Worm (Caenorhabditis elegans): Measurements from ENCODE around the gene H38K22.7.

Gene H38K22.7

DNA sequence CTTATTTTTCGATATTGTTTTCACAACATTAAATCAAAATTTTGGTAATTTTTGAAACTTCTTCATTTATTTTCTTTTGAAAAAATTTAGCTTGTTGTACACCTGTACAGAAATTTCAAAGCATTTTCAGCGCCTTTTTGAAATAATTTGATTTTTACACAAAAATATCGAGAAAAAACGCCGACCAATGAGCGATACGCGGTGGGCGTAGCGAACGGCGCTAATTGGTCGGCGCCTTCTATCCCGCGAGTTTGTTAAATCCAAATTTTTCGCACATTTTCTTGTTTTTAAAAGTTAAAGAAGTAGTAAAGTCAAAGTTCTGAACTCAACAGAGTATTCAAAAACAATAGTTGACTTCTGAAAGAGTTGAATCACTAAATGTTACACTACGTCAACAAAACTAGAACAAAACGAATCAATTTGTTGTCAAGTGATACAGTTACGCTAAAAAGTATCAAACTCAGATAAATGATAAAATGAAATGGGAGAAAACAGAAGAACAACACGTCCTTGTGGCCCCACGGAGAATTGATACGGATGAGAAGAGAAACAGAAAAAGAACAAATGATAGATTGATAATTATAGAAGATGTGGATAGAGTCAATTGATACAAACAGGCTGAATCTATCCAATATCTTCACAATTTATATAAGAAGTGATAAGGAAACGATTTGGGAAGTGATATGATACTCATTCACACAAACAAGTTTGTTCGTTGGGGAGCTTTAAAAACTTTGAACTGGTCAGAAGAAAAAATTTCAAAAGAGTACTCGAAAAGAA is 6.9 kb downstream of the H38K22.7 start:
- TF ChIP-seq him-1 (tag; optimal IDR thresholded peaks at IDR 0.05) (no peak), dao-5 (tag; optimal IDR thresholded peaks at IDR 0.05) (no peak), W03F9.2 (tag; optimal IDR thresholded peaks at IDR 0.05) (no peak)

- TF ChIP-seq dao-5 (tag; optimal IDR thresholded peaks at IDR 0.05), result no peak
- no peak for TF ChIP-seq him-1 (tag; optimal IDR thresholded peaks at IDR 0.05)
- TF ChIP-seq W03F9.2 (tag; optimal IDR thresholded peaks at IDR 0.05), result no peak
Observed at ce11 chrIII:4330984-4331383, 9.5 kb downstream of the H38K22.7 start, which contains the start of gene gly-6. Gene gly-6 (minus strand): TSS chrIII:4331228.

- peak; percentile 67 for TF ChIP-seq W03F9.2 (tag; optimal IDR thresholded peaks at IDR 0.05)
- no peak for TF ChIP-seq him-1 (tag; optimal IDR thresholded peaks at IDR 0.05)
- TF ChIP-seq dao-5 (tag; optimal IDR thresholded peaks at IDR 0.05), result no peak
Observed at ce11 chrIII:4332543-4333042, 11.1 kb downstream of the H38K22.7 start, which contains the start of gene cdk-12. Gene cdk-12 (plus strand): TSS chrIII:4332992.

ce11 chrIII:4335614-4336013 is 14.1 kb downstream of the H38K22.7 start:
- TF ChIP-seq dao-5 (tag; optimal IDR thresholded peaks at IDR 0.05) (no peak), W03F9.2 (tag; optimal IDR thresholded peaks at IDR 0.05) (peak; percentile 27), him-1 (tag; optimal IDR thresholded peaks at IDR 0.05) (no peak)

ce11 chrIII:4343070-4343469 is 21.6 kb downstream of the H38K22.7 start, which contains the start of the genes B0285.3 and lcmt-1:
Gene B0285.3 (minus strand): TSS chrIII:4343336.
Gene lcmt-1 (plus strand): TSS chrIII:4343446.
- peak; percentile 55 for TF ChIP-seq W03F9.2 (tag; optimal IDR thresholded peaks at IDR 0.05)
- TF ChIP-seq him-1 (tag; optimal IDR thresholded peaks at IDR 0.05), result no peak
- TF ChIP-seq dao-5 (tag; optimal IDR thresholded peaks at IDR 0.05), result no peak

- no peak for TF ChIP-seq him-1 (tag; optimal IDR thresholded peaks at IDR 0.05)
- no peak for TF ChIP-seq W03F9.2 (tag; optimal IDR thresholded peaks at IDR 0.05)
- TF ChIP-seq dao-5 (tag; optimal IDR thresholded peaks at IDR 0.05), result no peak
Observed at ce11 chrIII:4345034-4345433, 23.5 kb downstream of the H38K22.7 start, which contains the start of gene hse-5. Gene hse-5 (plus strand): TSS chrIII:4345334.

DNA sequence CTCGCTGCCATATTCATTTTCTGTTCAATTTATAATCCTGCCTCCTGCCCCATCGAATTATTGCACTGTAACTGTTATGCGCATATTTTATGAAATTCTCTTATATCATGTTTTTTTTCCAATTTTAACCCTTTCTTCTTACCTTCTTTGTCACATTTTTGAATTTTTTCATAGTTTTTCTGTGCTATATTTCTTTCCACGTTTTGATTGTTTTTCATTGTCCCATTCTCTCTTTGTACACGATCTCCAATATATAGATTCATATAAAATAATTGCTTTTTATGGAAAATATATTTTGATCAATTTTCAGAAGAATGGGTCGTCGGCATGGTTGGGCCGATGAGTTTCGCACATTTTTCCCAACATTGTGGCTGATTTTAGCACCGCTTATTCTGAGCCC is 28.3 kb downstream of the H38K22.7 start, which contains the start of gene B0285.6:
TSS of gene B0285.6 (plus strand) at position 301 of the 400 bp plus-strand sequence.
- TF ChIP-seq dao-5 (tag; optimal IDR thresholded peaks at IDR 0.05), result no peak
- no peak for TF ChIP-seq him-1 (tag; optimal IDR thresholded peaks at IDR 0.05)
- TF ChIP-seq W03F9.2 (tag; optimal IDR thresholded peaks at IDR 0.05), result no peak

DNA sequence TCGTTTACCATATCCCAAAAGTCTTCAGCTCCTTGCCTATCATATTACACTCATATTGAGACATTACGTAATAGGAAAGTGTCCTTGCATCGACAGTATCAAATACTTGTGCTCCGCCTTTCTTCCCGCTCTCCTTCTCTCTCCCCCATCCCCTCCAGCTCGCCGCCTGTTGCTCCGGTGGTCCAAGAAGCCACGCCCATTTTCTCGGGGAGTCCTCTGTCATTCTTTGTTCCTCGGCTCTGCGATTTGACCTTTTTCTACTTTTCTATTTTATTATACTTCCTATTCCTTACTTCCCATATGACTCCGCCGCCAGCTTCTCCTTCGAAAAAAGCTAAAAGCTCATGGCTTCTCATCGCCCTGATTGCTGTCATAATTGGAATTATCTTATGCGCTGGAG is 34.9 kb downstream of the H38K22.7 start, which contains the start of gene mnp-1:
TSS of gene mnp-1 (plus strand) at position 211 of the 400 bp plus-strand sequence.
- TF ChIP-seq W03F9.2 (tag; optimal IDR thresholded peaks at IDR 0.05) (no peak), dao-5 (tag; optimal IDR thresholded peaks at IDR 0.05) (no peak), him-1 (tag; optimal IDR thresholded peaks at IDR 0.05) (no peak)

ce11 chrIII:4357438-4357837 is 35.9 kb downstream of the H38K22.7 start:
- TF ChIP-seq W03F9.2 (tag; optimal IDR thresholded peaks at IDR 0.05) (no peak), him-1 (tag; optimal IDR thresholded peaks at IDR 0.05) (no peak), dao-5 (tag; optimal IDR thresholded peaks at IDR 0.05) (no peak)

- TF ChIP-seq him-1 (tag; optimal IDR thresholded peaks at IDR 0.05) (no peak), W03F9.2 (tag; optimal IDR thresholded peaks at IDR 0.05) (no peak), dao-5 (tag; optimal IDR thresholded peaks at IDR 0.05) (no peak)
Observed at ce11 chrIII:4358345-4358744, 36.8 kb downstream of the H38K22.7 start.

DNA sequence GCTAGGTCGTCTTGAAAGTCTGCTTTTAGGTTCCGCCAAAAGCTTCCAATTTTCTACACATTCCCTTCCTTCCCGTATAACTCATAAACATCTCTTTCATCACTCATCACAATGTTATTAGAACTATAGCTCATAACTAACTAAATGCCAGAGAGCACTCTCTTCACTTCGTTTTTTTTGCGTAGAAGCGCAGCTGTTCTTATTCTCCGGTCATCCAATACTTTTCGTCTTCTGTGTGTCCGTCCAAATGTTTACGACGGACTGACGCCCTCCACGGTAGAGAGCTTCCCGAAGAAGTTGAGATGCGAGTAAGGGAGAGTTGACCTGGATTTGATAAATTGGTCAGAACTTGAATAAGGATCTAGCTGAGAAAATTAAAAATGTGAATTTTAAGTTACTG is 37.7 kb downstream of the H38K22.7 start:
- TF ChIP-seq W03F9.2 (tag; optimal IDR thresholded peaks at IDR 0.05) (no peak), dao-5 (tag; optimal IDR thresholded peaks at IDR 0.05) (no peak), him-1 (tag; optimal IDR thresholded peaks at IDR 0.05) (no peak)

DNA sequence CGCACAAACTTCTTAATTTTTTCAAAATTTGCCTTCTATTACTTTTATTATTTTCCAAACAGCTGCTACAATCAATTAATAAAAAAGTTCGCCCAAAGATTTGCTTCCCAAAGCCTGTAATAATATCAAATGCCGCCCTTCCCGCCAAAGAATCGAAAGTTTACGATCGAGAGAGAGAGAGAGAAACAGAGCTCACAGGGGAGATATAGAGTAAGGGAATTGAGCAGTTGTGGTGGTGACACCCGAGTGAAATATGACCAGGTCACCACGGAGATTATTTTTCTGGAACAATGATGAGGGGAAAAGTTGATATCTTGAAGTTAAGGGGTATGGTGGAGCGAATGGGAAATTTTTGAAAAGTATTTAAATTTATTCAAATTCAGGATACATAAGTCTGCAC is 38.4 kb downstream of the H38K22.7 start:
- no peak for TF ChIP-seq W03F9.2 (tag; optimal IDR thresholded peaks at IDR 0.05)
- no peak for TF ChIP-seq him-1 (tag; optimal IDR thresholded peaks at IDR 0.05)
- no peak for TF ChIP-seq dao-5 (tag; optimal IDR thresholded peaks at IDR 0.05)

- TF ChIP-seq him-1 (tag; optimal IDR thresholded peaks at IDR 0.05) (no peak), dao-5 (tag; optimal IDR thresholded peaks at IDR 0.05) (no peak)
Observed at ce11 chrIII:4362332-4362731, 40.8 kb downstream of the H38K22.7 start.

ce11 chrIII:4364974-4365373 is 43.5 kb downstream of the H38K22.7 start, which contains the start of gene ckb-1:
Gene ckb-1 (plus strand): TSS chrIII:4365274.
- no peak for TF ChIP-seq dao-5 (tag; optimal IDR thresholded peaks at IDR 0.05)
- TF ChIP-seq W03F9.2 (tag; optimal IDR thresholded peaks at IDR 0.05), result no peak
- TF ChIP-seq him-1 (tag; optimal IDR thresholded peaks at IDR 0.05), result no peak

All from whole organism, L4/young adult.